Fruit fly (Drosophila melanogaster): ENCODE data around the gene CG33947.

dm6 chr3L:11107432-11107831 is 11.1 kb downstream of the CG33947 start, which contains the start of gene CG32073:
- TF ChIP-seq CG8478 (optimal IDR thresholded peaks at IDR 0.05) (no peak), CTCF (optimal IDR thresholded peaks at IDR 0.05) (no peak)
